Worm (Caenorhabditis elegans) whole organism, L4 larva: ENCODE data around the gene C29F5.1.

Source experiments
- F10B5.3 ChIP-seq: sonication (generic microtip); optimal IDR thresholded peaks from 2 replicates; lab custom pipeline; 2016; ENCODE audit warnings: mild to moderate bottlenecking, missing genetic modification characterization, missing compliant biosample characterization
- F37D6.2 ChIP-seq: sonication (generic microtip); optimal IDR thresholded peaks from 2 replicates; lab custom pipeline; 2016; ENCODE audit warnings: mild to moderate bottlenecking, missing genetic modification characterization, missing compliant biosample characterization
- F44E2.7 ChIP-seq: fragments of 200-800 bp; sonication (Bioruptor generic); IDR thresholded peaks from 2 replicates; pipeline ENCODE4 v2.1.2; 2022; ENCODE audit warnings: missing genetic modification characterization, missing compliant biosample characterization
- F49E8.2 ChIP-seq: sonication (generic microtip); optimal IDR thresholded peaks from 2 replicates; lab custom pipeline; 2016; ENCODE audit warnings: missing compliant biosample characterization, mild to moderate bottlenecking, missing genetic modification characterization, borderline replicate concordance
- R02D3.7 ChIP-seq: fragments of 150-350 bp; sonication (generic microtip); optimal IDR thresholded peaks from 3 replicates; lab custom pipeline; 2014; ENCODE audit warnings: missing biosample characterization, missing genetic modification characterization
- T26A8.4 ChIP-seq: fragments of 200-800 bp; sonication (Bioruptor generic); IDR thresholded peaks from 2 replicates; pipeline ENCODE4 v1.3.6; 2022; ENCODE audit warnings: missing genetic modification characterization, missing compliant biosample characterization
- Y48G9A.11 ChIP-seq: fragments of 200-800 bp; sonication (Bioruptor generic); IDR thresholded peaks from 2 replicates; pipeline ENCODE4 v1.3.6; 2022; ENCODE audit warnings: missing genetic modification reagents, missing genetic modification characterization, missing compliant biosample characterization
- ZK337.2 ChIP-seq: fragments of 200-800 bp; sonication (Bioruptor generic); IDR thresholded peaks from 2 replicates; pipeline ENCODE4 v1.3.6; 2022; ENCODE audit warnings: missing genetic modification reagents, missing genetic modification characterization, missing compliant biosample characterization
- aly-2 ChIP-seq: sonication (generic microtip); optimal IDR thresholded peaks from 2 replicates; lab custom pipeline; 2018; ENCODE audit warnings: missing biosample characterization, missing genetic modification characterization
- ama-1 ChIP-seq: fragments of 150-350 bp; optimal IDR thresholded peaks from 2 replicates; lab custom pipeline; 2014; ENCODE audit warnings: inconsistent platforms, mixed read lengths
- ceh-28 ChIP-seq: fragments of 150-350 bp; optimal IDR thresholded peaks from 2 replicates; lab custom pipeline; 2014; ENCODE audit warnings: missing biosample characterization, missing genetic modification reagents, missing genetic modification characterization
- ceh-32 ChIP-seq: sonication (generic microtip); optimal IDR thresholded peaks from 2 replicates; lab custom pipeline; 2016; ENCODE audit warnings: mild to moderate bottlenecking, missing genetic modification characterization, missing compliant biosample characterization; ENCODE audit not compliant: poor library complexity
- ceh-44 ChIP-seq: fragments of 200-800 bp; sonication (Bioruptor generic); IDR thresholded peaks from 2 replicates; pipeline ENCODE4 v1.3.6; 2022; ENCODE audit warnings: missing genetic modification reagents, missing genetic modification characterization, missing compliant biosample characterization
- ceh-62 ChIP-seq: sonication (generic microtip); optimal IDR thresholded peaks from 2 replicates; lab custom pipeline; 2017; ENCODE audit warnings: missing biosample characterization, missing genetic modification characterization
- ctbp-1 ChIP-seq: fragments of 200-800 bp; sonication (Bioruptor generic); IDR thresholded peaks from 2 replicates; pipeline ENCODE4 v1.3.6; 2022; ENCODE audit warnings: missing genetic modification reagents, missing genetic modification characterization, missing compliant biosample characterization
- daf-12 ChIP-seq: fragments of 150-350 bp; optimal IDR thresholded peaks from 2 replicates; lab custom pipeline; 2014; ENCODE audit warnings: missing biosample characterization, missing genetic modification reagents, missing genetic modification characterization
- daf-19 ChIP-seq: fragments of 200-800 bp; sonication (Bioruptor generic); conservative IDR thresholded peaks from 2 replicates; pipeline ENCODE4 v1.3.6; 2022; ENCODE audit warnings: missing genetic modification characterization, missing compliant biosample characterization
- dmd-6 ChIP-seq: fragments of 200-800 bp; sonication (Bioruptor generic); IDR thresholded peaks from 2 replicates; pipeline ENCODE4 v1.3.6; 2022; ENCODE audit warnings: missing genetic modification reagents, missing genetic modification characterization, missing compliant biosample characterization
- dmd-8 ChIP-seq: fragments of 200-800 bp; sonication (Bioruptor generic); IDR thresholded peaks from 2 replicates; pipeline ENCODE4 v1.3.6; 2022; ENCODE audit warnings: missing genetic modification characterization, missing compliant biosample characterization
- dve-1 ChIP-seq: sonication (generic microtip); optimal IDR thresholded peaks from 2 replicates; lab custom pipeline; 2017; ENCODE audit warnings: antibody characterized with exemption, mild to moderate bottlenecking, missing genetic modification characterization, missing compliant biosample characterization; ENCODE audit not compliant: insufficient read depth
- fos-1 ChIP-seq: fragments of 150-350 bp; optimal IDR thresholded peaks from 2 replicates; lab custom pipeline; 2014; ENCODE audit warnings: missing biosample characterization, missing genetic modification characterization
- gei-8 ChIP-seq: fragments of 200-800 bp; sonication (Bioruptor generic); optimal IDR thresholded peaks from 2 replicates; lab custom pipeline; 2018; ENCODE audit warnings: mild to moderate bottlenecking, missing genetic modification characterization, missing compliant biosample characterization
- hlh-30 ChIP-seq: sonication (generic microtip); optimal IDR thresholded peaks from 2 replicates; lab custom pipeline; 2017; ENCODE audit warnings: antibody characterized with exemption, mild to moderate bottlenecking, missing genetic modification characterization, missing compliant biosample characterization; ENCODE audit not compliant: insufficient read depth
- lin-15B ChIP-seq: fragments of 150-350 bp; sonication (generic microtip); optimal IDR thresholded peaks from 3 replicates; lab custom pipeline; 2014; ENCODE audit warnings: missing biosample characterization, missing genetic modification characterization
- lsy-2 ChIP-seq, 2 experiments: fragments of 150-350 bp in 1 of 2; sonication (generic microtip) in 1 of 2; optimal IDR thresholded peaks; 2 replicates each; lab custom pipeline; 2014 to 2017; ENCODE audit warnings: missing biosample characterization in 2 of 2, missing genetic modification characterization in 2 of 2
- madf-9 ChIP-seq: fragments of 200-800 bp; sonication (Bioruptor generic); conservative IDR thresholded peaks from 2 replicates; pipeline ENCODE4 v1.3.6; 2022; ENCODE audit warnings: missing genetic modification reagents, missing genetic modification characterization, missing compliant biosample characterization
- mdt-29 ChIP-seq: fragments of 200-800 bp; sonication (Bioruptor generic); IDR thresholded peaks from 2 replicates; pipeline ENCODE4 v1.3.6; 2022; ENCODE audit warnings: missing genetic modification reagents, missing genetic modification characterization, missing compliant biosample characterization
- mxl-2 ChIP-seq: fragments of 200-800 bp; sonication (Bioruptor generic); conservative IDR thresholded peaks from 2 replicates; pipeline ENCODE4 v1.3.6; 2022; ENCODE audit warnings: missing genetic modification reagents, missing genetic modification characterization, missing compliant biosample characterization
- mxl-3 ChIP-seq: fragments of 200-800 bp; sonication (Bioruptor generic); optimal IDR thresholded peaks from 2 replicates; lab custom pipeline; 2018; ENCODE audit warnings: mild to moderate bottlenecking, missing genetic modification characterization, missing compliant biosample characterization
- nhr-10 ChIP-seq: fragments of 150-350 bp; optimal IDR thresholded peaks from 2 replicates; lab custom pipeline; 2014; ENCODE audit warnings: missing biosample characterization, missing genetic modification characterization
- nhr-102 ChIP-seq: sonication (generic microtip); optimal IDR thresholded peaks from 2 replicates; lab custom pipeline; 2016; ENCODE audit warnings: mild to moderate bottlenecking, missing genetic modification characterization, moderate library complexity, missing compliant biosample characterization
- nhr-237 ChIP-seq: sonication (generic microtip); optimal IDR thresholded peaks from 2 replicates; lab custom pipeline; 2017; ENCODE audit warnings: missing biosample characterization, missing genetic modification characterization
- nhr-25 ChIP-seq: sonication (generic microtip); optimal IDR thresholded peaks from 2 replicates; lab custom pipeline; 2017; ENCODE audit warnings: missing genetic modification characterization, mild to moderate bottlenecking, missing compliant biosample characterization, antibody characterized with exemption, moderate library complexity, borderline replicate concordance; ENCODE audit not compliant: insufficient read depth
- nhr-42 ChIP-seq: fragments of 200-800 bp; sonication (Bioruptor generic); IDR thresholded peaks from 2 replicates; pipeline ENCODE4 v1.3.6; 2022; ENCODE audit warnings: missing genetic modification characterization, missing compliant biosample characterization
- nhr-6 ChIP-seq: fragments of 150-350 bp; optimal IDR thresholded peaks from 2 replicates; lab custom pipeline; 2014; ENCODE audit warnings: missing biosample characterization, missing genetic modification characterization
- nhr-76 ChIP-seq: fragments of 150-350 bp; optimal IDR thresholded peaks from 2 replicates; lab custom pipeline; 2014; ENCODE audit warnings: missing biosample characterization, missing genetic modification characterization
- nhr-77 ChIP-seq: fragments of 150-350 bp; optimal IDR thresholded peaks from 2 replicates; lab custom pipeline; 2014; ENCODE audit warnings: missing biosample characterization, missing genetic modification characterization
- pqm-1 ChIP-seq: sonication (generic microtip); optimal IDR thresholded peaks from 2 replicates; lab custom pipeline; 2017; ENCODE audit warnings: missing biosample characterization, missing genetic modification characterization
- saeg-2 ChIP-seq: fragments of 200-800 bp; sonication (Bioruptor generic); IDR thresholded peaks from 2 replicates; pipeline ENCODE4 v1.3.6; 2022; ENCODE audit warnings: missing genetic modification reagents, missing genetic modification characterization, missing compliant biosample characterization
- sdz-12 ChIP-seq: fragments of 200-800 bp; sonication (Bioruptor generic); optimal IDR thresholded peaks from 2 replicates; lab custom pipeline; 2018; ENCODE audit warnings: mild to moderate bottlenecking, missing genetic modification characterization, missing compliant biosample characterization
- set-16 ChIP-seq: fragments of 200-800 bp; sonication (Bioruptor generic); IDR thresholded peaks from 2 replicates; pipeline ENCODE4 v1.3.6; 2022; ENCODE audit warnings: missing genetic modification reagents, missing genetic modification characterization, missing compliant biosample characterization
- skn-1 ChIP-seq: fragments of 150-350 bp; optimal IDR thresholded peaks from 2 replicates; lab custom pipeline; 2014; ENCODE audit warnings: missing biosample characterization, missing genetic modification characterization
- snpc-1.2 ChIP-seq: fragments of 200-800 bp; sonication (Bioruptor generic); IDR thresholded peaks from 2 replicates; pipeline ENCODE4 v1.3.6; 2022; ENCODE audit warnings: missing genetic modification reagents, missing genetic modification characterization, missing compliant biosample characterization
- spr-1 ChIP-seq: sonication (generic microtip); optimal IDR thresholded peaks from 2 replicates; lab custom pipeline; 2016; ENCODE audit warnings: mild to moderate bottlenecking, missing genetic modification characterization, missing compliant biosample characterization
- spr-3 ChIP-seq: fragments of 200-800 bp; sonication (Bioruptor generic); optimal IDR thresholded peaks from 2 replicates; lab custom pipeline; 2018; ENCODE audit warnings: mild to moderate bottlenecking, missing genetic modification characterization, missing compliant biosample characterization
- tag-97 ChIP-seq: fragments of 200-800 bp; sonication (Bioruptor generic); IDR thresholded peaks from 2 replicates; pipeline ENCODE4 v1.3.6; 2022; ENCODE audit warnings: missing genetic modification characterization, missing compliant biosample characterization
- tra-1 ChIP-seq: fragments of 200-800 bp; sonication (Bioruptor generic); IDR thresholded peaks from 2 replicates; pipeline ENCODE4 v1.3.6; 2022; ENCODE audit warnings: missing genetic modification reagents, missing genetic modification characterization, missing compliant biosample characterization
- unc-130 ChIP-seq: sonication (generic microtip); optimal IDR thresholded peaks from 2 replicates; lab custom pipeline; 2016; ENCODE audit warnings: missing genetic modification reagents, missing genetic modification characterization, missing compliant biosample characterization
- unc-39 ChIP-seq: sonication (generic microtip); optimal IDR thresholded peaks from 2 replicates; lab custom pipeline; 2017; ENCODE audit warnings: missing biosample characterization, missing genetic modification characterization
- zag-1 ChIP-seq: fragments of 150-350 bp; optimal IDR thresholded peaks from 2 replicates; lab custom pipeline; 2014; ENCODE audit warnings: missing biosample characterization, missing genetic modification characterization
- zip-2 ChIP-seq: fragments of 150-350 bp; optimal IDR thresholded peaks from 2 replicates; lab custom pipeline; 2014; ENCODE audit warnings: missing biosample characterization, missing genetic modification characterization
- ztf-11 ChIP-seq: fragments of 150-350 bp; optimal IDR thresholded peaks from 2 replicates; lab custom pipeline; 2014; ENCODE audit warnings: missing biosample characterization, missing genetic modification characterization

Gene C29F5.1

DNA sequence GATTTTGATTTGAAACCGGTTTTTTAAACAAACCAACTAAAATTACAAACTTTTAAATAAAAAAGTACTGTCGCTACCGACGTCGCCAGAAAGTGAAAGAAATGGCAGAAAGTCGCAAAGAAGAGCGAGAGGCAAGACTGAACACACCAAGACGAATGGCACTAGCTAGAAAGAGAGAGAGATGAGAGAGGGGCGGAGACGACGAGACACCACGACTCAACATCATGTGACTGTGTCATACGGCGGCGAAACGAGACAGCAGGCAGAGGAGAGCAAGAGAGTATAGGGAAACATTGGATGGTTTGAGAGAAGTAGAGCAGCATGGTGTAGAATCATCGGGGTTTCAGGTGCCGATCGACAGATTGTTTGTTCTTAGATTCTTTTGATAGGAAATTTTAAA is 45.0 kb downstream of the C29F5.1 start (continued):
- TF ChIP-seq ceh-28 (peak; percentile 20), fos-1 (tag; lab: Kevin White, UChicago) (no peak), mdt-29 (GFP tag; lab: Robert Waterston, UW) (peak; percentile 79; the same call in 1 of the 2 replicates), nhr-77 (peak; percentile 76), nhr-102 (tag; lab: Kevin White, UChicago) (peak; percentile 81), snpc-1.2 (GFP tag; lab: Robert Waterston, UW) (no peak), ZK337.2 (no peak), spr-1 (peak; percentile 58), T26A8.4 (GFP tag; lab: Robert Waterston, UW) (peak; percentile 79), nhr-6 (tag; lab: Kevin White, UChicago) (peak; percentile 65), saeg-2 (GFP tag; lab: Robert Waterston, UW) (no peak), pqm-1 (tag; lab: Kevin White, UChicago) (peak; percentile 8), zip-2 (peak; percentile 26), ama-1 (lab: Kevin White, UChicago) (peak; percentile 99), unc-39 (no peak), ceh-62 (no peak), unc-130 (no peak), spr-3 (no peak), nhr-42 (GFP tag; lab: Robert Waterston, UW) (no peak), ceh-32 (tag; lab: Kevin White, UChicago) (no peak), ctbp-1 (GFP tag; lab: Robert Waterston, UW) (peak; percentile 79), tag-97 (GFP tag; lab: Robert Waterston, UW) (no peak), F37D6.2 (tag; lab: Kevin White, UChicago) (peak; percentile 54), gei-8 (no peak), set-16 (peak; percentile 77), daf-12 (tag; lab: Kevin White, UChicago) (no peak), F44E2.7 (GFP tag; lab: Robert Waterston, UW) (no peak), tra-1 (GFP tag; lab: Robert Waterston, UW) (peak; percentile 73; the same call in 1 of the 2 replicates), dmd-6 (GFP tag; lab: Robert Waterston, UW) (peak; percentile 92), sdz-12 (no peak), lsy-2 (tag; optimal IDR thresholded peaks at IDR 0.05; lab: Kevin White, UChicago) (peak; percentile 56 to 92), aly-2 (tag; lab: Kevin White, UChicago) (no peak), lin-15B (no peak), daf-19 (GFP tag; lab: Robert Waterston, UW) (no peak), dve-1 (peak; percentile 97), ztf-11 (tag; lab: Kevin White, UChicago) (no peak), Y48G9A.11 (GFP tag; lab: Robert Waterston, UW) (no peak), R02D3.7 (tag; lab: Kevin White, UChicago) (no peak), zag-1 (tag; lab: Kevin White, UChicago) (no peak), nhr-237 (tag; lab: Kevin White, UChicago) (no peak), nhr-10 (tag; lab: Kevin White, UChicago) (peak; percentile 84), skn-1 (tag; lab: Kevin White, UChicago) (no peak), dmd-8 (no peak), ceh-44 (GFP tag; lab: Robert Waterston, UW) (no peak), mxl-3 (GFP tag; lab: Kevin White, UChicago) (peak; percentile 97), mxl-2 (0 out of 2 replicates have a peak, but pooled peaks have one; percentile 47), hlh-30 (tag; lab: Kevin White, UChicago) (peak; percentile 100), F49E8.2 (tag; lab: Kevin White, UChicago) (no peak), nhr-25 (peak; percentile 74), nhr-76 (tag; lab: Kevin White, UChicago) (peak; percentile 11), madf-9 (peak; percentile 60), F10B5.3 (tag; lab: Kevin White, UChicago) (no peak)
